Worm (Caenorhabditis elegans) whole organism, L4 larva: Measurements from ENCODE around the gene srbc-23.
A peak's percentile ranks its signal among the peaks of the same experiment; 100 is the strongest.

Experiments used
- F44E2.7 ChIP-seq: fragments of 200-800 bp; sonication (Bioruptor generic); IDR thresholded peaks from 2 replicates; pipeline ENCODE4 v2.1.2; 2022; ENCODE audit warnings: missing genetic modification characterization, missing compliant biosample characterization
- F49E8.2 ChIP-seq: sonication (generic microtip); optimal IDR thresholded peaks from 2 replicates; lab custom pipeline; 2016; ENCODE audit warnings: missing compliant biosample characterization, mild to moderate bottlenecking, missing genetic modification characterization, borderline replicate concordance
- R02D3.7 ChIP-seq: fragments of 150-350 bp; sonication (generic microtip); optimal IDR thresholded peaks from 3 replicates; lab custom pipeline; 2014; ENCODE audit warnings: missing biosample characterization, missing genetic modification characterization
- T20F7.1 ChIP-seq: fragments of 200-800 bp; sonication (Bioruptor generic); optimal IDR thresholded peaks from 2 replicates; lab custom pipeline; 2018; ENCODE audit warnings: mild to moderate bottlenecking, missing genetic modification characterization, missing compliant biosample characterization
- T26A8.4 ChIP-seq: fragments of 200-800 bp; sonication (Bioruptor generic); IDR thresholded peaks from 2 replicates; pipeline ENCODE4 v1.3.6; 2022; ENCODE audit warnings: missing genetic modification characterization, missing compliant biosample characterization
- Y105C5A.15 ChIP-seq: fragments of 200-800 bp; sonication (Bioruptor generic); IDR thresholded peaks from 2 replicates; pipeline ENCODE4 v1.3.6; 2022; ENCODE audit warnings: missing genetic modification characterization, missing compliant biosample characterization
- Y48G9A.11 ChIP-seq: fragments of 200-800 bp; sonication (Bioruptor generic); IDR thresholded peaks from 2 replicates; pipeline ENCODE4 v1.3.6; 2022; ENCODE audit warnings: missing genetic modification reagents, missing genetic modification characterization, missing compliant biosample characterization
- aha-1 ChIP-seq: fragments of 150-350 bp; peaks from one replicate; lab custom pipeline; 2014; ENCODE audit warnings: missing biosample characterization, missing genetic modification characterization
- ama-1 ChIP-seq: fragments of 150-350 bp; optimal IDR thresholded peaks from 2 replicates; lab custom pipeline; 2014; ENCODE audit warnings: inconsistent platforms, mixed read lengths
- ceh-32 ChIP-seq: sonication (generic microtip); optimal IDR thresholded peaks from 2 replicates; lab custom pipeline; 2016; ENCODE audit warnings: mild to moderate bottlenecking, missing genetic modification characterization, missing compliant biosample characterization; ENCODE audit not compliant: poor library complexity
- ceh-62 ChIP-seq: sonication (generic microtip); optimal IDR thresholded peaks from 2 replicates; lab custom pipeline; 2017; ENCODE audit warnings: missing biosample characterization, missing genetic modification characterization
- ctbp-1 ChIP-seq: fragments of 200-800 bp; sonication (Bioruptor generic); IDR thresholded peaks from 2 replicates; pipeline ENCODE4 v1.3.6; 2022; ENCODE audit warnings: missing genetic modification reagents, missing genetic modification characterization, missing compliant biosample characterization
- daf-12 ChIP-seq: fragments of 150-350 bp; optimal IDR thresholded peaks from 2 replicates; lab custom pipeline; 2014; ENCODE audit warnings: missing biosample characterization, missing genetic modification reagents, missing genetic modification characterization
- daf-16 ChIP-seq, 3 experiments: sonication (generic microtip); optimal IDR thresholded peaks; 2 replicates each; lab custom pipeline; 2016 to 2017; ENCODE audit warnings: missing genetic modification characterization in 3 of 3, missing genetic modification reagents in 3 of 3, mild to moderate bottlenecking in 2 of 3, missing compliant biosample characterization in 2 of 3, missing biosample characterization in 1 of 3, moderate library complexity in 1 of 3
- daf-19 ChIP-seq: fragments of 200-800 bp; sonication (Bioruptor generic); conservative IDR thresholded peaks from 2 replicates; pipeline ENCODE4 v1.3.6; 2022; ENCODE audit warnings: missing genetic modification characterization, missing compliant biosample characterization
- dmd-8 ChIP-seq: fragments of 200-800 bp; sonication (Bioruptor generic); IDR thresholded peaks from 2 replicates; pipeline ENCODE4 v1.3.6; 2022; ENCODE audit warnings: missing genetic modification characterization, missing compliant biosample characterization
- dmd-9 ChIP-seq: fragments of 200-800 bp; sonication (Bioruptor generic); IDR thresholded peaks from 2 replicates; pipeline ENCODE4 v1.3.6; 2022; ENCODE audit warnings: missing genetic modification reagents, missing genetic modification characterization, missing compliant biosample characterization
- duxl-1 ChIP-seq: sonication (generic microtip); optimal IDR thresholded peaks from 2 replicates; lab custom pipeline; 2016; ENCODE audit warnings: mild to moderate bottlenecking, missing genetic modification characterization, moderate library complexity, missing compliant biosample characterization; ENCODE audit not compliant: poor library complexity
- dve-1 ChIP-seq: sonication (generic microtip); optimal IDR thresholded peaks from 2 replicates; lab custom pipeline; 2017; ENCODE audit warnings: antibody characterized with exemption, mild to moderate bottlenecking, missing genetic modification characterization, missing compliant biosample characterization; ENCODE audit not compliant: insufficient read depth
- egl-27 ChIP-seq: sonication (generic microtip); optimal IDR thresholded peaks from 3 replicates; lab custom pipeline; 2017; ENCODE audit warnings: missing biosample characterization, missing genetic modification reagents, missing genetic modification characterization
- egl-43 ChIP-seq: fragments of 200-800 bp; sonication (Bioruptor generic); IDR thresholded peaks from 2 replicates; pipeline ENCODE4 v1.3.6; 2022; ENCODE audit warnings: missing genetic modification reagents, missing genetic modification characterization, missing compliant biosample characterization
- hlh-11 ChIP-seq: fragments of 200-800 bp; sonication (Bioruptor generic); optimal IDR thresholded peaks from 2 replicates; lab custom pipeline; 2018; ENCODE audit warnings: mild to moderate bottlenecking, missing genetic modification characterization, missing compliant biosample characterization
- hlh-30 ChIP-seq: sonication (generic microtip); optimal IDR thresholded peaks from 2 replicates; lab custom pipeline; 2017; ENCODE audit warnings: antibody characterized with exemption, mild to moderate bottlenecking, missing genetic modification characterization, missing compliant biosample characterization; ENCODE audit not compliant: insufficient read depth
- hmg-1.1 ChIP-seq: fragments of 200-800 bp; sonication (Bioruptor generic); IDR thresholded peaks from 2 replicates; pipeline ENCODE4 v1.3.6; 2022; ENCODE audit warnings: missing genetic modification reagents, missing genetic modification characterization, missing compliant biosample characterization
- lim-7 ChIP-seq: fragments of 200-800 bp; sonication (Bioruptor generic); IDR thresholded peaks from 2 replicates; pipeline ENCODE4 v1.3.6; 2022; ENCODE audit warnings: missing genetic modification characterization, missing compliant biosample characterization
- lin-1 ChIP-seq: fragments of 200-800 bp; sonication (Bioruptor generic); IDR thresholded peaks from 2 replicates; pipeline ENCODE4 v1.3.6; 2022; ENCODE audit warnings: missing genetic modification reagents, missing genetic modification characterization, missing compliant biosample characterization
- lin-29 ChIP-seq: fragments of 200-800 bp; sonication (Bioruptor generic); IDR thresholded peaks from 2 replicates; pipeline ENCODE4 v1.3.6; 2022; ENCODE audit warnings: missing genetic modification reagents, missing genetic modification characterization, missing compliant biosample characterization
- lin-38 ChIP-seq: fragments of 200-800 bp; sonication (Bioruptor generic); IDR thresholded peaks from 2 replicates; pipeline ENCODE4 v1.3.6; 2022; ENCODE audit warnings: missing genetic modification reagents, missing genetic modification characterization, missing compliant biosample characterization
- lin-39 ChIP-seq: fragments of 150-350 bp; optimal IDR thresholded peaks from 2 replicates; lab custom pipeline; 2014; ENCODE audit warnings: missing biosample characterization, missing genetic modification reagents, missing genetic modification characterization
- lsy-2 ChIP-seq, 2 experiments: fragments of 150-350 bp in 1 of 2; sonication (generic microtip) in 1 of 2; optimal IDR thresholded peaks; 2 replicates each; lab custom pipeline; 2014 to 2017; ENCODE audit warnings: missing biosample characterization in 2 of 2, missing genetic modification characterization in 2 of 2
- madf-5 ChIP-seq, 2 experiments: fragments of 200-800 bp; sonication (Bioruptor generic); IDR thresholded peaks; 2 replicates each; pipeline ENCODE4 v1.3.6; 2022; ENCODE audit warnings: missing compliant biosample characterization in 2 of 2, missing genetic modification characterization in 2 of 2
- mdl-1 ChIP-seq, 2 experiments: fragments of 150-350 bp in 1 of 2; sonication (generic microtip) in 1 of 2; optimal IDR thresholded peaks; 2 replicates each; lab custom pipeline; 2014 to 2017; ENCODE audit warnings: missing biosample characterization in 2 of 2, missing genetic modification characterization in 2 of 2
- mes-2 ChIP-seq: sonication (generic microtip); optimal IDR thresholded peaks from 2 replicates; lab custom pipeline; 2016; ENCODE audit warnings: missing genotype, mild to moderate bottlenecking, missing genetic modification characterization, missing compliant biosample characterization; ENCODE audit not compliant: poor library complexity, severe bottlenecking
- mxl-2 ChIP-seq: fragments of 200-800 bp; sonication (Bioruptor generic); conservative IDR thresholded peaks from 2 replicates; pipeline ENCODE4 v1.3.6; 2022; ENCODE audit warnings: missing genetic modification reagents, missing genetic modification characterization, missing compliant biosample characterization
- mxl-3 ChIP-seq: fragments of 200-800 bp; sonication (Bioruptor generic); optimal IDR thresholded peaks from 2 replicates; lab custom pipeline; 2018; ENCODE audit warnings: mild to moderate bottlenecking, missing genetic modification characterization, missing compliant biosample characterization
- nhr-102 ChIP-seq: sonication (generic microtip); optimal IDR thresholded peaks from 2 replicates; lab custom pipeline; 2016; ENCODE audit warnings: mild to moderate bottlenecking, missing genetic modification characterization, moderate library complexity, missing compliant biosample characterization
- nhr-11 ChIP-seq: fragments of 150-350 bp; optimal IDR thresholded peaks from 2 replicates; lab custom pipeline; 2014; ENCODE audit warnings: missing biosample characterization, missing genetic modification characterization
- nhr-237 ChIP-seq: sonication (generic microtip); optimal IDR thresholded peaks from 2 replicates; lab custom pipeline; 2017; ENCODE audit warnings: missing biosample characterization, missing genetic modification characterization
- nhr-28 ChIP-seq: fragments of 150-350 bp; optimal IDR thresholded peaks from 2 replicates; lab custom pipeline; 2014; ENCODE audit warnings: missing biosample characterization, missing genetic modification characterization
- nhr-42 ChIP-seq: fragments of 200-800 bp; sonication (Bioruptor generic); IDR thresholded peaks from 2 replicates; pipeline ENCODE4 v1.3.6; 2022; ENCODE audit warnings: missing genetic modification characterization, missing compliant biosample characterization
- nhr-76 ChIP-seq: fragments of 150-350 bp; optimal IDR thresholded peaks from 2 replicates; lab custom pipeline; 2014; ENCODE audit warnings: missing biosample characterization, missing genetic modification characterization
- pha-4 ChIP-seq, 2 experiments: fragments of 150-350 bp in 1 of 2; fragments of 200-800 bp in 1 of 2; sonication (Bioruptor generic) in 1 of 2; IDR thresholded peaks in 1 of 2; optimal IDR thresholded peaks in 1 of 2; 2 replicates each; pipeline versions ENCODE4 v1.3.6 to Lab custom; 2014 to 2022; ENCODE audit warnings: missing genetic modification characterization in 2 of 2, missing genetic modification reagents in 2 of 2, missing biosample characterization in 1 of 2, missing compliant biosample characterization in 1 of 2
- pqm-1 ChIP-seq: sonication (generic microtip); optimal IDR thresholded peaks from 2 replicates; lab custom pipeline; 2017; ENCODE audit warnings: missing biosample characterization, missing genetic modification characterization
- saeg-2 ChIP-seq: fragments of 200-800 bp; sonication (Bioruptor generic); IDR thresholded peaks from 2 replicates; pipeline ENCODE4 v1.3.6; 2022; ENCODE audit warnings: missing genetic modification reagents, missing genetic modification characterization, missing compliant biosample characterization
- snpc-4 ChIP-seq: fragments of 150-350 bp; optimal IDR thresholded peaks from 2 replicates; lab custom pipeline; 2014; ENCODE audit warnings: missing biosample characterization, missing genetic modification characterization
- tag-97 ChIP-seq: fragments of 200-800 bp; sonication (Bioruptor generic); IDR thresholded peaks from 2 replicates; pipeline ENCODE4 v1.3.6; 2022; ENCODE audit warnings: missing genetic modification characterization, missing compliant biosample characterization
- tra-1 ChIP-seq: fragments of 200-800 bp; sonication (Bioruptor generic); IDR thresholded peaks from 2 replicates; pipeline ENCODE4 v1.3.6; 2022; ENCODE audit warnings: missing genetic modification reagents, missing genetic modification characterization, missing compliant biosample characterization
- unc-130 ChIP-seq: sonication (generic microtip); optimal IDR thresholded peaks from 2 replicates; lab custom pipeline; 2016; ENCODE audit warnings: missing genetic modification reagents, missing genetic modification characterization, missing compliant biosample characterization
- zfp-2 ChIP-seq: sonication (generic microtip); optimal IDR thresholded peaks from 2 replicates; lab custom pipeline; 2016; ENCODE audit warnings: mild to moderate bottlenecking, missing genetic modification characterization, missing compliant biosample characterization
- zfp-3 ChIP-seq: fragments of 200-800 bp; sonication (Bioruptor generic); conservative IDR thresholded peaks from 2 replicates; pipeline ENCODE4 v1.3.6; 2022; ENCODE audit warnings: missing genetic modification reagents, missing genetic modification characterization, missing compliant biosample characterization

Gene srbc-23

ce11 chrV:2133512-2133911, 19.9 kb upstream of the srbc-23 start (continued):
- TF ChIP-seq hlh-30 (tag; lab: Kevin White, UChicago) (peak; percentile 96), lin-29 (GFP tag; lab: Robert Waterston, UW) (no peak), lin-1 (GFP tag; lab: Robert Waterston, UW) (no peak), Y105C5A.15 (GFP tag; lab: Robert Waterston, UW) (no peak), ceh-32 (tag; lab: Kevin White, UChicago) (no peak), lim-7 (no peak), daf-12 (no peak), zfp-2 (no peak), lsy-2 (tag; optimal IDR thresholded peaks at IDR 0.05; lab: Kevin White, UChicago) (peak in 1 of 2 experiments; percentile 74), mxl-3 (GFP tag; lab: Kevin White, UChicago) (peak; percentile 11), dve-1 (tag; lab: Kevin White, UChicago) (peak; percentile 23), R02D3.7 (tag; lab: Kevin White, UChicago) (no peak), ctbp-1 (GFP tag; lab: Robert Waterston, UW) (peak; percentile 74; the same call in 1 of the 2 replicates), T26A8.4 (GFP tag; lab: Robert Waterston, UW) (no peak), egl-43 (GFP tag; lab: Robert Waterston, UW) (0 out of 2 replicates have a peak, but pooled peaks have one; percentile 49), pha-4 (GFP tag; IDR thresholded peaks at IDR 0.05; lab: Robert Waterston, UW) (no peak), pha-4 (tag; optimal IDR thresholded peaks at IDR 0.05; lab: Kevin White, UChicago) (no peak), duxl-1 (tag; lab: Kevin White, UChicago) (no peak), F44E2.7 (GFP tag; lab: Robert Waterston, UW) (no peak), unc-130 (GFP tag; lab: Kevin White, UChicago) (no peak), zfp-3 (GFP tag; lab: Robert Waterston, UW) (no peak), daf-16 (GFP tag; optimal IDR thresholded peaks at IDR 0.05; lab: Kevin White, UChicago) (peak in 1 of 2 experiments; percentile 6), daf-16 (tag; optimal IDR thresholded peaks at IDR 0.05; lab: Kevin White, UChicago) (peak; percentile 24), nhr-28 (peak; percentile 1), saeg-2 (no peak), egl-27 (no peak), nhr-42 (GFP tag; lab: Robert Waterston, UW) (no peak), snpc-4 (tag; lab: Kevin White, UChicago) (no peak), mes-2 (tag; lab: Kevin White, UChicago) (peak; percentile 52), lin-38 (GFP tag; lab: Robert Waterston, UW) (peak; percentile 33), lin-39 (tag; lab: Kevin White, UChicago) (no peak), nhr-11 (tag; lab: Kevin White, UChicago) (peak; percentile 49), nhr-102 (tag; lab: Kevin White, UChicago) (no peak), F49E8.2 (tag; lab: Kevin White, UChicago) (no peak), pqm-1 (tag; lab: Kevin White, UChicago) (no peak), dmd-9 (no peak), hlh-11 (tag; lab: Kevin White, UChicago) (peak; percentile 83), T20F7.1 (GFP tag; lab: Kevin White, UChicago) (no peak), tag-97 (no peak), aha-1 (tag; lab: Kevin White, UChicago) (peak; percentile 95), madf-5 (GFP tag; IDR thresholded peaks at IDR 0.05; lab: Robert Waterston, UW) (no peak), ama-1 (lab: Kevin White, UChicago) (no peak), nhr-237 (no peak), tra-1 (GFP tag; lab: Robert Waterston, UW) (0 out of 2 replicates have a peak, but pooled peaks have one; percentile 32), dmd-8 (GFP tag; lab: Robert Waterston, UW) (no peak), Y48G9A.11 (GFP tag; lab: Robert Waterston, UW) (no peak), daf-19 (no peak), hmg-1.1 (GFP tag; lab: Robert Waterston, UW) (peak; percentile 68), mxl-2 (GFP tag; lab: Robert Waterston, UW) (peak; percentile 97), nhr-76 (no peak), ceh-62 (tag; lab: Kevin White, UChicago) (no peak), mdl-1 (tag; optimal IDR thresholded peaks at IDR 0.05; lab: Kevin White, UChicago) (peak; percentile 71 to 93)
